3 fruit fly cellular contexts compared by ENCODE assay signal in genomic region chr2L:3785402-3785801, dm6.
TF ChIP-seq lines count a peak whose summit lies in the region.

No protein-coding gene starts in this region.

- peak; percentile 92 for TF ChIP-seq CTCF in whole organism, embryonic (GFP tag; optimal IDR thresholded peaks at IDR 0.05; lab: Kevin White, UChicago)

TF ChIP-seq in whole organism, embryonic, 481 proteins besides CTCF, POLR2A, EP300 and RAD21:
- peak; percentile 80 for TF ChIP-seq E2f2 (GFP tag; IDR thresholded peaks at IDR 0.05; lab: Robert Waterston, UW)
- TF ChIP-seq Dp (GFP tag; optimal IDR thresholded peaks at IDR 0.05; lab: Kevin White, UChicago): peak; percentile 71
- TF ChIP-seq Fer2 (tag; optimal IDR thresholded peaks at IDR 0.05; lab: Kevin White, UChicago): no peak

TF ChIP-seq in whole organism, prepupa, 60 proteins besides CTCF, POLR2A, EP300 and RAD21:
- TF ChIP-seq Eip78C (GFP tag; lab: Kevin White, UChicago) (peak; percentile 56), Ets96B (tag; optimal IDR thresholded peaks at IDR 0.05; lab: Kevin White, UChicago) (no peak), Eip75B (GFP tag; optimal IDR thresholded peaks at IDR 0.05; lab: Kevin White, UChicago) (no peak), OdsH (GFP tag; optimal IDR thresholded peaks at IDR 0.05; lab: Kevin White, UChicago) (no peak), Sox15 (GFP tag; optimal IDR thresholded peaks at IDR 0.05; lab: Kevin White, UChicago) (no peak)

TF ChIP-seq in whole organism, wandering third instar larva, 38 proteins besides CTCF, POLR2A, EP300 and RAD21:
- TF ChIP-seq Myc (optimal IDR thresholded peaks at IDR 0.05; lab: Kevin White, UChicago): peak; percentile 48
- TF ChIP-seq h (GFP tag; optimal IDR thresholded peaks at IDR 0.05; lab: Kevin White, UChicago): no peak
